Worm (Caenorhabditis elegans): Measurements from ENCODE around the gene hlh-14.

DNA sequence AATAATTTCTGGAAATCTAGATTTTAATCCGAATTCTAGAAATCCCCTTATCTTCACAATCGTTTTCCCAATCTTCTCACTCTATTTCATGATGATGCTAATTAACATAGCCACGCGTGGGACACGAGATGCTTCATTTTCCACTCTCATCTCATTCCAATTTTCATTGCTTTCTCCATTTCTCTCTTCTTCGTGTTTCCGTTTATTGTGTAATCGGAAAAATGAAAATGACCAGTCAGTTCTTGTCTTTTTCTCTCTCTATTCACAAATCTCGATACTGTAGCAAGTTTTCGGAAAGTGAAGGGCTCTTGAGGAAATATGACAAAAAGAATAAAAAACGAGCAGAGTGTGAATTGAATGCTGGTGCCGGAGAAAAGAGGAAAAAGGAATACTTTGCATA lies 34.2 kb downstream of the hlh-14 start:
- TF ChIP-seq W03F9.2 (tag; optimal IDR thresholded peaks at IDR 0.05) (no peak), him-1 (tag; optimal IDR thresholded peaks at IDR 0.05) (no peak), dao-5 (tag; optimal IDR thresholded peaks at IDR 0.05) (no peak)
